Fruit fly (Drosophila melanogaster): ENCODE results near the gene CG10469.

Gene CG10469

dm6 chr3L:6074975-6075692 is 18.0 kb downstream of the CG10469 start, which contains the start of the genes CG13295 and CG6610 (continued):
- TF ChIP-seq Tbp (GFP tag; optimal IDR thresholded peaks at IDR 0.05) (no peak), CG14441 (GFP tag; IDR thresholded peaks at IDR 0.05) (peak; percentile 36; the same call in 1 of the 2 replicates), Dp (GFP tag; optimal IDR thresholded peaks at IDR 0.05) (peak; percentile 4), gem (tag; optimal IDR thresholded peaks at IDR 0.05) (peak; percentile 78), CG33213 (GFP tag; optimal IDR thresholded peaks at IDR 0.05) (no peak), CG3726 (GFP tag; IDR thresholded peaks at IDR 0.05) (no peak), CG14014 (GFP tag; IDR thresholded peaks at IDR 0.05) (0 out of 2 replicates have a peak, but pooled peaks have one; percentile 44), aop (GFP tag; IDR thresholded peaks at IDR 0.05) (no peak), CG17385 (GFP tag; optimal IDR thresholded peaks at IDR 0.05) (peak; percentile 55), pb (GFP tag; optimal IDR thresholded peaks at IDR 0.05) (no peak), chm (GFP tag; IDR thresholded peaks at IDR 0.05) (no peak), Spps (tag; optimal IDR thresholded peaks at IDR 0.05) (peak; percentile 1), chif (GFP tag; optimal IDR thresholded peaks at IDR 0.05) (peak in 1 of 2 experiments; percentile 37), eve (GFP tag; optimal IDR thresholded peaks at IDR 0.05) (no peak), ken (GFP tag; IDR thresholded peaks at IDR 0.05) (peak; percentile 19; the same call in 1 of the 3 replicates), CG7556 (GFP tag; optimal IDR thresholded peaks at IDR 0.05) (peak; percentile 28), Sox100B (GFP tag; optimal IDR thresholded peaks at IDR 0.05) (no peak), gcm (GFP tag; optimal IDR thresholded peaks at IDR 0.05) (peak; percentile 11), Doc2 (GFP tag; IDR thresholded peaks at IDR 0.05) (no peak), CG6689 (GFP tag; IDR thresholded peaks at IDR 0.05) (no peak; the same call in none of the 2 replicates), grn (GFP tag; optimal IDR thresholded peaks at IDR 0.05) (no peak), CG11560 (tag; IDR thresholded peaks at IDR 0.05) (no peak), CG6683 (GFP tag; optimal IDR thresholded peaks at IDR 0.05) (no peak), CG9876 (GFP tag; optimal IDR thresholded peaks at IDR 0.05) (no peak), gfzf (GFP tag; optimal IDR thresholded peaks at IDR 0.05) (peak; percentile 76), rib (GFP tag; IDR thresholded peaks at IDR 0.05) (no peak), CG18599 (GFP tag; optimal IDR thresholded peaks at IDR 0.05) (peak; percentile 64), jigr1 (GFP tag; IDR thresholded peaks at IDR 0.05) (no peak), lov (optimal IDR thresholded peaks at IDR 0.05) (no peak), lov (GFP tag; IDR thresholded peaks at IDR 0.05) (no peak), CG33557 (GFP tag; optimal IDR thresholded peaks at IDR 0.05) (peak; percentile 47), HHEX (GFP tag; optimal IDR thresholded peaks at IDR 0.05) (no peak), CG7987 (GFP tag; optimal IDR thresholded peaks at IDR 0.05) (no peak), CG9817 (tag; optimal IDR thresholded peaks at IDR 0.05) (peak; percentile 76), Hr3 (GFP tag; optimal IDR thresholded peaks at IDR 0.05) (peak; percentile 49), Eip74EF (GFP tag; optimal IDR thresholded peaks at IDR 0.05) (peak in 1 of 2 experiments; percentile 84), wek (GFP tag; optimal IDR thresholded peaks at IDR 0.05) (no peak), CG3847 (GFP tag; IDR thresholded peaks at IDR 0.05) (peak; percentile 71), ac (GFP tag; optimal IDR thresholded peaks at IDR 0.05) (no peak), CG14860 (GFP tag; IDR thresholded peaks at IDR 0.05; ENCODE audit: partially characterized antibody) (no peak), ATbp (GFP tag; optimal IDR thresholded peaks at IDR 0.05) (no peak), zf30C (GFP tag; optimal IDR thresholded peaks at IDR 0.05) (no peak), pnt (GFP tag; optimal IDR thresholded peaks at IDR 0.05) (peak; percentile 7), danr (GFP tag; IDR thresholded peaks at IDR 0.05) (no peak), h (optimal IDR thresholded peaks at IDR 0.05) (no peak), corto (GFP tag; optimal IDR thresholded peaks at IDR 0.05) (no peak), bab2 (GFP tag; optimal IDR thresholded peaks at IDR 0.05) (peak; percentile 27), Abd-B (GFP tag; optimal IDR thresholded peaks at IDR 0.05) (peak; percentile 50), usp (GFP tag; optimal IDR thresholded peaks at IDR 0.05) (no peak), Rfx (GFP tag; IDR thresholded peaks at IDR 0.05) (peak; percentile 72)
